Worm (Caenorhabditis elegans) whole organism, mixed stage, embryonic: Measurements from ENCODE around the gene K10C2.6.

Experiments
- M03D4.4 ChIP-seq: sonication (generic microtip); optimal IDR thresholded peaks from 2 replicates; lab custom pipeline; 2017; ENCODE audit warnings: mild to moderate bottlenecking, missing genetic modification characterization, missing compliant biosample characterization
- bed-3 ChIP-seq: fragments of 200-800 bp; sonication (Bioruptor generic); optimal IDR thresholded peaks from 3 replicates; lab custom pipeline; 2018; ENCODE audit warnings: mild to moderate bottlenecking, missing genetic modification characterization, moderate library complexity, missing compliant biosample characterization
- ceh-83 ChIP-seq: fragments of 200-800 bp; sonication (Bioruptor generic); optimal IDR thresholded peaks from 2 replicates; lab custom pipeline; 2018; ENCODE audit warnings: mild to moderate bottlenecking, missing genetic modification characterization, missing compliant biosample characterization
- ces-1 ChIP-seq: fragments of 150-350 bp; optimal IDR thresholded peaks from 2 replicates; lab custom pipeline; 2014; ENCODE audit warnings: missing biosample characterization, missing genetic modification reagents, missing genetic modification characterization
- cnd-1 ChIP-seq: fragments of 200-800 bp; sonication (Bioruptor generic); optimal IDR thresholded peaks from 2 replicates; lab custom pipeline; 2018; ENCODE audit warnings: mild to moderate bottlenecking, missing genetic modification characterization, missing compliant biosample characterization
- drap-1 ChIP-seq: fragments of 200-800 bp; sonication (Bioruptor generic); optimal IDR thresholded peaks from 3 replicates; lab custom pipeline; 2018; ENCODE audit warnings: mild to moderate bottlenecking, missing genetic modification characterization, missing compliant biosample characterization
- elt-1 ChIP-seq: sonication (generic microtip); optimal IDR thresholded peaks from 2 replicates; lab custom pipeline; 2017; ENCODE audit warnings: missing genetic modification characterization, mild to moderate bottlenecking, missing compliant biosample characterization, antibody characterized with exemption, moderate library complexity, borderline replicate concordance; ENCODE audit not compliant: insufficient read depth
- elt-3 ChIP-seq: fragments of 150-350 bp; optimal IDR thresholded peaks from 2 replicates; lab custom pipeline; 2014; ENCODE audit warnings: missing biosample characterization, missing genetic modification characterization
- flh-1 ChIP-seq: fragments of 200-800 bp; sonication (Bioruptor generic); optimal IDR thresholded peaks from 2 replicates; lab custom pipeline; 2018; ENCODE audit warnings: mild to moderate bottlenecking, missing genetic modification characterization, moderate library complexity, missing compliant biosample characterization
- ham-2 ChIP-seq: fragments of 200-800 bp; sonication (Bioruptor generic); optimal IDR thresholded peaks from 2 replicates; lab custom pipeline; 2018; ENCODE audit warnings: mild to moderate bottlenecking, missing genetic modification characterization, missing compliant biosample characterization
- hlh-1 ChIP-seq: fragments of 150-350 bp; optimal IDR thresholded peaks from 2 replicates; lab custom pipeline; 2014; ENCODE audit warnings: missing biosample characterization, missing genetic modification reagents, missing genetic modification characterization
- lin-13 ChIP-seq: fragments of 150-350 bp; optimal IDR thresholded peaks from 2 replicates; lab custom pipeline; 2014; ENCODE audit warnings: missing biosample characterization, missing genetic modification characterization
- lin-32 ChIP-seq: fragments of 200-800 bp; sonication (Bioruptor generic); optimal IDR thresholded peaks from 2 replicates; lab custom pipeline; 2018; ENCODE audit warnings: mild to moderate bottlenecking, missing genetic modification characterization, missing compliant biosample characterization
- lsy-2 ChIP-seq: fragments of 150-350 bp; optimal IDR thresholded peaks from 2 replicates; lab custom pipeline; 2014; ENCODE audit warnings: missing biosample characterization, missing genetic modification characterization
- mab-5 ChIP-seq: fragments of 150-350 bp; optimal IDR thresholded peaks from 2 replicates; lab custom pipeline; 2014; ENCODE audit warnings: missing biosample characterization, missing genetic modification characterization
- mep-1 ChIP-seq: fragments of 150-350 bp; optimal IDR thresholded peaks from 2 replicates; lab custom pipeline; 2017; ENCODE audit warnings: missing biosample characterization, missing genetic modification reagents, missing genetic modification characterization, inconsistent platforms
- mls-2 ChIP-seq: sonication (generic microtip); optimal IDR thresholded peaks from 2 replicates; lab custom pipeline; 2016; ENCODE audit warnings: mild to moderate bottlenecking, missing genetic modification characterization, moderate library complexity, missing compliant biosample characterization
- nhr-12 ChIP-seq: fragments of 150-350 bp; optimal IDR thresholded peaks from 2 replicates; lab custom pipeline; 2014; ENCODE audit warnings: missing biosample characterization, missing genetic modification characterization
- nhr-2 ChIP-seq: fragments of 150-350 bp; optimal IDR thresholded peaks from 2 replicates; lab custom pipeline; 2014; ENCODE audit warnings: missing biosample characterization, missing genetic modification characterization
- nhr-237 ChIP-seq: fragments of 150-350 bp; optimal IDR thresholded peaks from 2 replicates; lab custom pipeline; 2014; ENCODE audit warnings: missing biosample characterization, missing genetic modification characterization
- nhr-76 ChIP-seq: sonication (generic microtip); optimal IDR thresholded peaks from 2 replicates; lab custom pipeline; 2017; ENCODE audit warnings: missing biosample characterization, missing genetic modification characterization
- pha-4 ChIP-seq: fragments of 150-350 bp; optimal IDR thresholded peaks from 2 replicates; lab custom pipeline; 2018; ENCODE audit warnings: missing biosample characterization, missing genetic modification reagents, missing genetic modification characterization
- sem-2 ChIP-seq: fragments of 200-800 bp; sonication (Bioruptor generic); optimal IDR thresholded peaks from 2 replicates; lab custom pipeline; 2018; ENCODE audit warnings: mild to moderate bottlenecking, missing genetic modification characterization, missing compliant biosample characterization
- snpc-4 ChIP-seq: fragments of 150-350 bp; optimal IDR thresholded peaks from 2 replicates; lab custom pipeline; 2014; ENCODE audit warnings: missing biosample characterization, missing genetic modification characterization
- sptf-1 ChIP-seq: sonication (generic microtip); optimal IDR thresholded peaks from 2 replicates; lab custom pipeline; 2017; ENCODE audit warnings: mild to moderate bottlenecking, missing genetic modification characterization, moderate library complexity, missing compliant biosample characterization
- tbx-8 ChIP-seq: fragments of 200-800 bp; sonication (Bioruptor generic); optimal IDR thresholded peaks from 2 replicates; lab custom pipeline; 2018; ENCODE audit warnings: mild to moderate bottlenecking, missing genetic modification characterization, moderate library complexity, missing compliant biosample characterization
- unc-39 ChIP-seq: fragments of 150-350 bp; optimal IDR thresholded peaks from 2 replicates; lab custom pipeline; 2014; ENCODE audit warnings: missing biosample characterization, missing genetic modification characterization
- unc-62 ChIP-seq: fragments of 150-350 bp; optimal IDR thresholded peaks from 2 replicates; lab custom pipeline; 2014; ENCODE audit warnings: missing biosample characterization, missing genetic modification reagents, missing genetic modification characterization
- zip-8 ChIP-seq: fragments of 150-350 bp; optimal IDR thresholded peaks from 2 replicates; lab custom pipeline; 2014; ENCODE audit warnings: missing biosample characterization, missing genetic modification characterization
- ztf-11 ChIP-seq: fragments of 150-350 bp; optimal IDR thresholded peaks from 2 replicates; lab custom pipeline; 2014; ENCODE audit warnings: missing biosample characterization, missing genetic modification characterization

The K10C2.6 gene

ce11 chrX:6416357-6417087 is 34.7 kb upstream of the K10C2.6 start, which contains the start of gene T22E5.6:
T22E5.6 (minus strand) TSS chrX:6416407.
- TF ChIP-seq ham-2 (GFP tag; lab: Kevin White, UChicago) (peak; percentile 7), snpc-4 (no peak)

ce11 chrX:6419113-6419512 is 32.1 kb upstream of the K10C2.6 start:
- TF ChIP-seq sptf-1 (tag; lab: Kevin White, UChicago): no peak
- TF ChIP-seq mep-1 (tag; lab: Kevin White, UChicago): no peak
- peak; percentile 71 for TF ChIP-seq ces-1 (GFP tag; lab: Kevin White, UChicago)

ce11 chrX:6420681-6421080 is 30.6 kb upstream of the K10C2.6 start, which contains the start of gene K10C2.12:
K10C2.12 (minus strand) TSS chrX:6420781.
- TF ChIP-seq snpc-4 (no peak), ham-2 (GFP tag; lab: Kevin White, UChicago) (no peak), unc-62 (GFP tag; lab: Kevin White, UChicago) (no peak), nhr-237 (tag; lab: Kevin White, UChicago) (no peak), ces-1 (GFP tag; lab: Kevin White, UChicago) (no peak), sptf-1 (tag; lab: Kevin White, UChicago) (no peak), unc-39 (tag; lab: Kevin White, UChicago) (no peak), ceh-83 (GFP tag; lab: Kevin White, UChicago) (no peak), cnd-1 (tag; lab: Kevin White, UChicago) (no peak), tbx-8 (no peak), pha-4 (tag; lab: Kevin White, UChicago) (no peak), lsy-2 (tag; lab: Kevin White, UChicago) (no peak), ztf-11 (no peak), mep-1 (tag; lab: Kevin White, UChicago) (no peak), flh-1 (no peak), hlh-1 (tag; lab: Kevin White, UChicago) (no peak), elt-3 (tag; lab: Kevin White, UChicago) (no peak)

- TF ChIP-seq ham-2 (GFP tag; lab: Kevin White, UChicago): no peak
- no peak for TF ChIP-seq zip-8 (tag; lab: Kevin White, UChicago)
These were observed 24.1 kb upstream of the K10C2.6 start for ce11 chrX:6427147-6427546.

- no peak for TF ChIP-seq flh-1
- TF ChIP-seq mls-2 (tag; lab: Kevin White, UChicago): no peak
These were observed 21.7 kb upstream of the K10C2.6 start for ce11 chrX:6429552-6429951.

ce11 chrX:6430510-6430909 is 20.7 kb upstream of the K10C2.6 start, which contains the start of gene ctsa-2:
ctsa-2 (minus strand) TSS chrX:6430610.
- TF ChIP-seq nhr-12 (tag; lab: Kevin White, UChicago): no peak
- no peak for TF ChIP-seq M03D4.4

- no peak for TF ChIP-seq lin-13 (tag; lab: Kevin White, UChicago)
- TF ChIP-seq nhr-2 (tag; lab: Kevin White, UChicago): no peak
- TF ChIP-seq unc-62 (GFP tag; lab: Kevin White, UChicago): no peak
- TF ChIP-seq bed-3 (GFP tag; lab: Kevin White, UChicago): no peak
- TF ChIP-seq elt-1 (tag; lab: Kevin White, UChicago): no peak
- TF ChIP-seq mep-1 (tag; lab: Kevin White, UChicago): no peak
- TF ChIP-seq lin-32 (GFP tag; lab: Kevin White, UChicago): no peak
- TF ChIP-seq mab-5 (tag; lab: Kevin White, UChicago): no peak
- no peak for TF ChIP-seq ham-2 (GFP tag; lab: Kevin White, UChicago)
- no peak for TF ChIP-seq snpc-4
- no peak for TF ChIP-seq pha-4 (tag; lab: Kevin White, UChicago)
- TF ChIP-seq nhr-12 (tag; lab: Kevin White, UChicago): no peak
- no peak for TF ChIP-seq nhr-76
- no peak for TF ChIP-seq cnd-1 (tag; lab: Kevin White, UChicago)
- TF ChIP-seq sem-2 (GFP tag; lab: Kevin White, UChicago): no peak
- TF ChIP-seq drap-1 (GFP tag; lab: Kevin White, UChicago): no peak
- TF ChIP-seq elt-3 (tag; lab: Kevin White, UChicago): no peak
- no peak for TF ChIP-seq tbx-8
- no peak for TF ChIP-seq unc-39 (tag; lab: Kevin White, UChicago)
- TF ChIP-seq nhr-237 (tag; lab: Kevin White, UChicago): no peak
These were observed 17.6 kb upstream of the K10C2.6 start, which contains the start of gene K10C2.2 for ce11 chrX:6433688-6434087. K10C2.2 (minus strand) TSS chrX:6433788.
